Worm (Caenorhabditis elegans): ENCODE results near the gene str-32.

DNA sequence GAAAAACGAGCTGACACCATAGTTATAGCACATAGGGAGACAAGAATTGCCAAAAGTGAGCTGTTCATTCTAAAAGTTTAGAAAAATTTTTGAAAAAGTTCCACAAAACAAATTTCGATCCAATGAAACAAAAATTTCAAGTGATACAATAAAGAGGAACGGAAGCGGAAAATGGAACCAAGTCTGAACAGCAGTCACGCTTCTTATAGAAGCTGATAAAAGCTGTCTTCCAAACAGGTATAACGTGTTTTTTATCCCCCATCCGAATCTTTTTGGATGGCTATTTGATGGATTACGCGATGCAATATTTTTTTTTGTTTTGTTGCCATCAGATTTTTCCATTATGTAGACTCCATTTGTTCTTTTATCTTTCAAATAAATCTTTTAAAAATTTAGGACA lies 31.0 kb upstream of the str-32 start, which contains the start of gene H23N18.5:
- TF ChIP-seq mel-28 (tag; optimal IDR thresholded peaks at IDR 0.05; ENCODE audit: borderline replicate concordance) (no peak), lin-40 (tag; optimal IDR thresholded peaks at IDR 0.05) (no peak)

Measured in whole organism, young adult.